Fruit fly (Drosophila melanogaster) whole organism, pupa: ENCODE data around the gene CG14891.

Source experiments
- CG14655 ChIP-seq: fragments of 200-800 bp; sonication (Bioruptor generic); optimal IDR thresholded peaks from 3 replicates; lab custom pipeline; 2017; ENCODE audit warnings: mild to moderate bottlenecking, missing biosample characterization, missing genetic modification reagents, missing genetic modification characterization
- CG32121 ChIP-seq: fragments of 200-800 bp; sonication (Bioruptor generic); IDR thresholded peaks from 2 replicates; pipeline ENCODE4 v1.3.6; 2022; ENCODE audit warnings: missing biosample characterization, missing genetic modification characterization
- CG4496 ChIP-seq: fragments of 200-800 bp; sonication (Bioruptor generic); IDR thresholded peaks from 3 replicates; pipeline ENCODE4 v1.3.6; 2022; ENCODE audit warnings: missing biosample characterization, missing genetic modification characterization
- D1 ChIP-seq: fragments of 200-800 bp; sonication (Bioruptor generic); optimal IDR thresholded peaks from 2 replicates; lab custom pipeline; 2018; ENCODE audit warnings: missing biosample characterization, mild to moderate bottlenecking, missing genetic modification characterization, moderate library complexity
- Pif1A ChIP-seq: fragments of 200-800 bp; sonication (Bioruptor generic); optimal IDR thresholded peaks from 3 replicates; lab custom pipeline; 2016; ENCODE audit warnings: missing biosample characterization, missing genetic modification characterization
- Pif1B ChIP-seq: fragments of 200-800 bp; sonication (Bioruptor generic); optimal IDR thresholded peaks from 3 replicates; lab custom pipeline; 2016; ENCODE audit warnings: missing biosample characterization, missing genetic modification characterization

- TF ChIP-seq Pif1B (GFP tag; lab: Kevin White, UChicago) (no peak), Pif1A (no peak), CG14655 (no peak), CG32121 (GFP tag; lab: Robert Waterston, UW) (no peak), D1 (tag; lab: Kevin White, UChicago) (no peak), CG4496 (GFP tag; lab: Robert Waterston, UW) (no peak; the same call in 2 of the 3 replicates)
Measured at dm6 chr3R:16604715-16605114, 33.4 kb downstream of the CG14891 start, which contains the start of gene CG10345.
